Worm (Caenorhabditis elegans) whole organism, L4 larva: Measurements from ENCODE around the gene glrx-5.

ENCODE experiments used
- D1046.2 ChIP-seq: fragments of 200-800 bp; sonication (Bioruptor generic); IDR thresholded peaks from 2 replicates; pipeline ENCODE4 v1.3.6; 2022; ENCODE audit warnings: missing genetic modification characterization, missing compliant biosample characterization
- F26F4.8 ChIP-seq: fragments of 200-800 bp; sonication (Bioruptor generic); conservative IDR thresholded peaks from 2 replicates; pipeline ENCODE4 v1.3.6; 2022; ENCODE audit warnings: missing genetic modification characterization, missing compliant biosample characterization
- F44E2.7 ChIP-seq: fragments of 200-800 bp; sonication (Bioruptor generic); IDR thresholded peaks from 2 replicates; pipeline ENCODE4 v2.1.2; 2022; ENCODE audit warnings: missing genetic modification characterization, missing compliant biosample characterization
- R02D3.7 ChIP-seq: fragments of 150-350 bp; sonication (generic microtip); optimal IDR thresholded peaks from 3 replicates; lab custom pipeline; 2014; ENCODE audit warnings: missing biosample characterization, missing genetic modification characterization
- Y105C5A.15 ChIP-seq: fragments of 200-800 bp; sonication (Bioruptor generic); IDR thresholded peaks from 2 replicates; pipeline ENCODE4 v1.3.6; 2022; ENCODE audit warnings: missing genetic modification characterization, missing compliant biosample characterization
- aha-1 ChIP-seq: fragments of 150-350 bp; peaks from one replicate; lab custom pipeline; 2014; ENCODE audit warnings: missing biosample characterization, missing genetic modification characterization
- aly-2 ChIP-seq: sonication (generic microtip); optimal IDR thresholded peaks from 2 replicates; lab custom pipeline; 2018; ENCODE audit warnings: missing biosample characterization, missing genetic modification characterization
- ama-1 ChIP-seq: fragments of 150-350 bp; optimal IDR thresholded peaks from 2 replicates; lab custom pipeline; 2014; ENCODE audit warnings: inconsistent platforms, mixed read lengths
- arid-1 ChIP-seq: fragments of 200-800 bp; sonication (Bioruptor generic); conservative IDR thresholded peaks from 2 replicates; pipeline ENCODE4 v1.3.6; 2022; ENCODE audit warnings: missing genetic modification reagents, missing genetic modification characterization, missing compliant biosample characterization
- ceh-20 ChIP-seq: fragments of 200-800 bp; sonication (Bioruptor generic); IDR thresholded peaks from 2 replicates; pipeline ENCODE4 v1.3.6; 2022; ENCODE audit warnings: missing genetic modification reagents, missing genetic modification characterization, missing compliant biosample characterization
- ceh-28 ChIP-seq: fragments of 150-350 bp; optimal IDR thresholded peaks from 2 replicates; lab custom pipeline; 2014; ENCODE audit warnings: missing biosample characterization, missing genetic modification reagents, missing genetic modification characterization
- daf-16 ChIP-seq, 3 experiments: sonication (generic microtip); optimal IDR thresholded peaks; 2 replicates each; lab custom pipeline; 2016 to 2017; ENCODE audit warnings: missing genetic modification characterization in 3 of 3, missing genetic modification reagents in 3 of 3, mild to moderate bottlenecking in 2 of 3, missing compliant biosample characterization in 2 of 3, missing biosample characterization in 1 of 3, moderate library complexity in 1 of 3
- dmd-8 ChIP-seq: fragments of 200-800 bp; sonication (Bioruptor generic); IDR thresholded peaks from 2 replicates; pipeline ENCODE4 v1.3.6; 2022; ENCODE audit warnings: missing genetic modification characterization, missing compliant biosample characterization
- dpl-1 ChIP-seq: fragments of 150-350 bp; optimal IDR thresholded peaks from 2 replicates; lab custom pipeline; 2014; ENCODE audit warnings: missing biosample characterization, missing genetic modification reagents, missing genetic modification characterization
- duxl-1 ChIP-seq: sonication (generic microtip); optimal IDR thresholded peaks from 2 replicates; lab custom pipeline; 2016; ENCODE audit warnings: mild to moderate bottlenecking, missing genetic modification characterization, moderate library complexity, missing compliant biosample characterization; ENCODE audit not compliant: poor library complexity
- dve-1 ChIP-seq: sonication (generic microtip); optimal IDR thresholded peaks from 2 replicates; lab custom pipeline; 2017; ENCODE audit warnings: antibody characterized with exemption, mild to moderate bottlenecking, missing genetic modification characterization, missing compliant biosample characterization; ENCODE audit not compliant: insufficient read depth
- egl-27 ChIP-seq: sonication (generic microtip); optimal IDR thresholded peaks from 3 replicates; lab custom pipeline; 2017; ENCODE audit warnings: missing biosample characterization, missing genetic modification reagents, missing genetic modification characterization
- hmg-1.1 ChIP-seq: fragments of 200-800 bp; sonication (Bioruptor generic); IDR thresholded peaks from 2 replicates; pipeline ENCODE4 v1.3.6; 2022; ENCODE audit warnings: missing genetic modification reagents, missing genetic modification characterization, missing compliant biosample characterization
- jun-1 ChIP-seq: fragments of 150-350 bp; optimal IDR thresholded peaks from 2 replicates; lab custom pipeline; 2014; ENCODE audit warnings: missing biosample characterization, missing genetic modification reagents, missing genetic modification characterization
- lin-15B ChIP-seq: fragments of 150-350 bp; sonication (generic microtip); optimal IDR thresholded peaks from 3 replicates; lab custom pipeline; 2014; ENCODE audit warnings: missing biosample characterization, missing genetic modification characterization
- lir-3 ChIP-seq: sonication (generic microtip); optimal IDR thresholded peaks from 2 replicates; lab custom pipeline; 2016; ENCODE audit warnings: mild to moderate bottlenecking, missing genetic modification characterization, missing compliant biosample characterization
- lsy-2 ChIP-seq, 2 experiments: fragments of 150-350 bp in 1 of 2; sonication (generic microtip) in 1 of 2; optimal IDR thresholded peaks; 2 replicates each; lab custom pipeline; 2014 to 2017; ENCODE audit warnings: missing biosample characterization in 2 of 2, missing genetic modification characterization in 2 of 2
- madf-5 ChIP-seq, 2 experiments: fragments of 200-800 bp; sonication (Bioruptor generic); IDR thresholded peaks; 2 replicates each; pipeline ENCODE4 v1.3.6; 2022; ENCODE audit warnings: missing compliant biosample characterization in 2 of 2, missing genetic modification characterization in 2 of 2
- mdl-1 ChIP-seq, 2 experiments: fragments of 150-350 bp in 1 of 2; sonication (generic microtip) in 1 of 2; optimal IDR thresholded peaks; 2 replicates each; lab custom pipeline; 2014 to 2017; ENCODE audit warnings: missing biosample characterization in 2 of 2, missing genetic modification characterization in 2 of 2
- mes-2 ChIP-seq: sonication (generic microtip); optimal IDR thresholded peaks from 2 replicates; lab custom pipeline; 2016; ENCODE audit warnings: missing genotype, mild to moderate bottlenecking, missing genetic modification characterization, missing compliant biosample characterization; ENCODE audit not compliant: poor library complexity, severe bottlenecking
- mxl-2 ChIP-seq: fragments of 200-800 bp; sonication (Bioruptor generic); conservative IDR thresholded peaks from 2 replicates; pipeline ENCODE4 v1.3.6; 2022; ENCODE audit warnings: missing genetic modification reagents, missing genetic modification characterization, missing compliant biosample characterization
- mxl-3 ChIP-seq: fragments of 200-800 bp; sonication (Bioruptor generic); optimal IDR thresholded peaks from 2 replicates; lab custom pipeline; 2018; ENCODE audit warnings: mild to moderate bottlenecking, missing genetic modification characterization, missing compliant biosample characterization
- nhr-11 ChIP-seq: fragments of 150-350 bp; optimal IDR thresholded peaks from 2 replicates; lab custom pipeline; 2014; ENCODE audit warnings: missing biosample characterization, missing genetic modification characterization
- nhr-41 ChIP-seq: fragments of 200-800 bp; sonication (Bioruptor generic); IDR thresholded peaks from 2 replicates; pipeline ENCODE4 v1.3.6; 2022; ENCODE audit warnings: missing genetic modification reagents, missing genetic modification characterization, missing compliant biosample characterization
- nhr-42 ChIP-seq: fragments of 200-800 bp; sonication (Bioruptor generic); IDR thresholded peaks from 2 replicates; pipeline ENCODE4 v1.3.6; 2022; ENCODE audit warnings: missing genetic modification characterization, missing compliant biosample characterization
- nhr-48 ChIP-seq: sonication (generic microtip); optimal IDR thresholded peaks from 2 replicates; lab custom pipeline; 2016; ENCODE audit warnings: mild to moderate bottlenecking, missing genetic modification characterization, missing compliant biosample characterization
- pha-4 ChIP-seq, 2 experiments: fragments of 150-350 bp in 1 of 2; fragments of 200-800 bp in 1 of 2; sonication (Bioruptor generic) in 1 of 2; IDR thresholded peaks in 1 of 2; optimal IDR thresholded peaks in 1 of 2; 2 replicates each; pipeline versions ENCODE4 v1.3.6 to Lab custom; 2014 to 2022; ENCODE audit warnings: missing genetic modification characterization in 2 of 2, missing genetic modification reagents in 2 of 2, missing biosample characterization in 1 of 2, missing compliant biosample characterization in 1 of 2
- php-3 ChIP-seq: fragments of 200-800 bp; sonication (Bioruptor generic); IDR thresholded peaks from 2 replicates; pipeline ENCODE4 v1.3.6; 2022; ENCODE audit warnings: missing genetic modification reagents, missing genetic modification characterization, missing compliant biosample characterization
- saeg-2 ChIP-seq: fragments of 200-800 bp; sonication (Bioruptor generic); IDR thresholded peaks from 2 replicates; pipeline ENCODE4 v1.3.6; 2022; ENCODE audit warnings: missing genetic modification reagents, missing genetic modification characterization, missing compliant biosample characterization
- spr-3 ChIP-seq: fragments of 200-800 bp; sonication (Bioruptor generic); optimal IDR thresholded peaks from 2 replicates; lab custom pipeline; 2018; ENCODE audit warnings: mild to moderate bottlenecking, missing genetic modification characterization, missing compliant biosample characterization
- tra-1 ChIP-seq: fragments of 200-800 bp; sonication (Bioruptor generic); IDR thresholded peaks from 2 replicates; pipeline ENCODE4 v1.3.6; 2022; ENCODE audit warnings: missing genetic modification reagents, missing genetic modification characterization, missing compliant biosample characterization
- unc-62 ChIP-seq, 3 experiments: fragments of 150-350 bp in 1 of 3; sonication (generic microtip); optimal IDR thresholded peaks in 2 of 3; peaks in 1 of 3; 1 replicate in 1 of 3; 2 replicates in 2 of 3; lab custom pipeline; 2014 to 2017; ENCODE audit warnings: missing biosample characterization in 3 of 3, missing genetic modification characterization in 3 of 3, missing genetic modification reagents in 3 of 3, missing genotype in 1 of 3
- zfp-2 ChIP-seq: sonication (generic microtip); optimal IDR thresholded peaks from 2 replicates; lab custom pipeline; 2016; ENCODE audit warnings: mild to moderate bottlenecking, missing genetic modification characterization, missing compliant biosample characterization
- zfp-3 ChIP-seq: fragments of 200-800 bp; sonication (Bioruptor generic); conservative IDR thresholded peaks from 2 replicates; pipeline ENCODE4 v1.3.6; 2022; ENCODE audit warnings: missing genetic modification reagents, missing genetic modification characterization, missing compliant biosample characterization
- zip-11 ChIP-seq: fragments of 200-800 bp; sonication (Bioruptor generic); IDR thresholded peaks from 2 replicates; pipeline ENCODE4 v1.3.6; 2022; ENCODE audit warnings: missing genetic modification characterization, missing compliant biosample characterization
- ztf-11 ChIP-seq: fragments of 150-350 bp; optimal IDR thresholded peaks from 2 replicates; lab custom pipeline; 2014; ENCODE audit warnings: missing biosample characterization, missing genetic modification characterization
- ztf-7 ChIP-seq: fragments of 150-350 bp; optimal IDR thresholded peaks from 2 replicates; lab custom pipeline; 2014; ENCODE audit warnings: missing biosample characterization, missing genetic modification characterization

The glrx-5 gene

ce11 chrIII:12335400-12335994, 38.2 kb downstream of the glrx-5 start (continued):
- TF ChIP-seq nhr-42 (GFP tag; lab: Robert Waterston, UW) (no peak), ama-1 (lab: Kevin White, UChicago) (no peak), aly-2 (tag; lab: Kevin White, UChicago) (no peak), D1046.2 (GFP tag; lab: Robert Waterston, UW) (no peak), R02D3.7 (no peak), F44E2.7 (GFP tag; lab: Robert Waterston, UW) (no peak), duxl-1 (tag; lab: Kevin White, UChicago) (peak; percentile 32), mxl-2 (no peak), php-3 (GFP tag; lab: Robert Waterston, UW) (no peak), lir-3 (tag; lab: Kevin White, UChicago) (no peak), arid-1 (GFP tag; lab: Robert Waterston, UW) (no peak), nhr-48 (tag; lab: Kevin White, UChicago) (peak; percentile 13), zfp-2 (tag; lab: Kevin White, UChicago) (no peak), zfp-3 (no peak), ztf-11 (tag; lab: Kevin White, UChicago) (no peak), mdl-1 (tag; optimal IDR thresholded peaks at IDR 0.05; lab: Kevin White, UChicago) (peak in 1 of 2 experiments; percentile 44), dve-1 (tag; lab: Kevin White, UChicago) (peak; percentile 87), egl-27 (no peak), zip-11 (GFP tag; lab: Robert Waterston, UW) (no peak), nhr-11 (tag; lab: Kevin White, UChicago) (peak; percentile 72), hmg-1.1 (GFP tag; lab: Robert Waterston, UW) (peak; percentile 72), dpl-1 (peak; percentile 53), spr-3 (GFP tag; lab: Kevin White, UChicago) (no peak), lin-15B (tag; lab: Kevin White, UChicago) (no peak), jun-1 (tag; lab: Kevin White, UChicago) (no peak), pha-4 (GFP tag; IDR thresholded peaks at IDR 0.05; lab: Robert Waterston, UW) (0 out of 2 replicates have a peak, but pooled peaks have one; percentile 58), pha-4 (tag; optimal IDR thresholded peaks at IDR 0.05; lab: Kevin White, UChicago) (peak; percentile 27)
- TF ChIP-seq, all 104 proteins: peak for 27

- TF ChIP-seq mxl-3 (no peak), nhr-42 (GFP tag; lab: Robert Waterston, UW) (no peak), ceh-28 (tag; lab: Kevin White, UChicago) (no peak), ztf-7 (tag; lab: Kevin White, UChicago) (no peak)
Observed at ce11 chrIII:12334268-12334667, 39.4 kb downstream of the glrx-5 start.

- TF ChIP-seq ceh-20, result no peak
- TF ChIP-seq nhr-48 (tag; lab: Kevin White, UChicago), result no peak
- no peak for TF ChIP-seq pha-4 (GFP tag; IDR thresholded peaks at IDR 0.05; lab: Robert Waterston, UW)
- no peak for TF ChIP-seq pha-4 (tag; optimal IDR thresholded peaks at IDR 0.05; lab: Kevin White, UChicago)
- no peak for TF ChIP-seq ceh-28 (tag; lab: Kevin White, UChicago)
Observed at ce11 chrIII:12333445-12333844, 40.2 kb downstream of the glrx-5 start, which contains the start of gene zip-1. Gene zip-1, plus strand, starts transcription at chrIII:12333745.

ce11 chrIII:12331300-12331699, 42.4 kb downstream of the glrx-5 start:
- TF ChIP-seq tra-1 (GFP tag; lab: Robert Waterston, UW) (no peak), aha-1 (tag; lab: Kevin White, UChicago) (no peak)
- TF ChIP-seq, all 104 proteins: peak for 0

- no peak for TF ChIP-seq F26F4.8
- TF ChIP-seq Y105C5A.15 (GFP tag; lab: Robert Waterston, UW), result no peak
- TF ChIP-seq nhr-41, result no peak
- TF ChIP-seq lsy-2 (tag; optimal IDR thresholded peaks at IDR 0.05; lab: Kevin White, UChicago), result peak in 1 of 2 experiments; percentile 36
- no peak for TF ChIP-seq madf-5 (GFP tag; IDR thresholded peaks at IDR 0.05; lab: Robert Waterston, UW)
- TF ChIP-seq mes-2, result peak; percentile 4
- TF ChIP-seq daf-16 (GFP tag; optimal IDR thresholded peaks at IDR 0.05; lab: Kevin White, UChicago), result no peak
- TF ChIP-seq daf-16 (tag; optimal IDR thresholded peaks at IDR 0.05; lab: Kevin White, UChicago), result peak; percentile 49
- TF ChIP-seq unc-62 (GFP tag; optimal IDR thresholded peaks at IDR 0.05 in 1 of 2; lab: Kevin White, UChicago), result no peak
- no peak for TF ChIP-seq unc-62 (tag; optimal IDR thresholded peaks at IDR 0.05; lab: Kevin White, UChicago)
- no peak for TF ChIP-seq nhr-11 (tag; lab: Kevin White, UChicago)
- no peak for TF ChIP-seq dmd-8
- TF ChIP-seq nhr-42 (GFP tag; lab: Robert Waterston, UW), result no peak
- no peak for TF ChIP-seq saeg-2 (GFP tag; lab: Robert Waterston, UW)
Observed at ce11 chrIII:12327528-12327997, 46.1 kb downstream of the glrx-5 start, which contains the start of the genes zip-12 and Y75B8A.63. Gene zip-12, plus strand, starts transcription at chrIII:12327914. Gene Y75B8A.63, plus strand, starts transcription at chrIII:12327947.
